Worm (Caenorhabditis elegans): ENCODE results near the gene F54D11.4.
A peak's percentile ranks its signal among the peaks of the same experiment; 100 is the strongest.

The F54D11.4 gene

DNA sequence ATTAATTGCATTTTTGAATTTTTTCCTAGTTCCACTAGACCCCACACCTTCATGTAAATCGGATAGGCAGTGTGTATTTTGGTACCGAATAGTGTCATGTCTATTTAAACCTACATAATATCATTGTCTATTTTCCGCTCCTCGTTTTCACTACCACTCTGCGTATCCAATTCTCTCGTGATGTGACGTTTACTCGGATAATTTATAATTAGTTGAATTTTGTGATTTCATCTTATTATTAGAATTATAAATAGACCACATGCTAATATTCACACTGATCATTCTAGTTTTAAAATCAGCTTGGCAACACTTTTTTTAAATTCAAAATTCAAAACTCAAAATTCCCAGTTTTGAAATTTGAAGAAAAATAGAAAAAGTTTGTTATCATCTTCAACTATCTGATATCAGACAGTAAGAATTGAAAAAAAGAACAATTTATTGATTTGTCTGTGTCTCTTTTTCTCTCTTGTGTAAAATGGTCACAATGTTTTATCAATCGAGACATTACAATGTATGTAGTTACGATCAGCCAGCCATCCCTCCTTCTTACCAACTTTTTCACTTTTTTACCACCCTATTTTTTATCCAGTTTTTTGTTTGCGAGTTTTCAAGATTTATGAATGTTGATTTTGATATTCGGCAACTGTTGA, 24.7 kb downstream of the F54D11.4 start:
- TF ChIP-seq med-1 (GFP tag; optimal IDR thresholded peaks at IDR 0.05; ENCODE audit: insufficient read depth): no peak
- TF ChIP-seq ztf-23 (GFP tag; IDR thresholded peaks at IDR 0.05): no peak
- no peak for TF ChIP-seq ztf-29 (GFP tag; IDR thresholded peaks at IDR 0.05)
- no peak for TF ChIP-seq T22C8.4 (GFP tag; IDR thresholded peaks at IDR 0.05)
- TF ChIP-seq ref-1 (GFP tag; conservative IDR thresholded peaks at IDR 0.05): no peak
- TF ChIP-seq tab-1 (GFP tag; IDR thresholded peaks at IDR 0.05): no peak
- TF ChIP-seq klf-2 (GFP tag; conservative IDR thresholded peaks at IDR 0.05): no peak
- TF ChIP-seq flt-1 (GFP tag; IDR thresholded peaks at IDR 0.05): no peak
- TF ChIP-seq cog-1 (tag; optimal IDR thresholded peaks at IDR 0.05): no peak

DNA sequence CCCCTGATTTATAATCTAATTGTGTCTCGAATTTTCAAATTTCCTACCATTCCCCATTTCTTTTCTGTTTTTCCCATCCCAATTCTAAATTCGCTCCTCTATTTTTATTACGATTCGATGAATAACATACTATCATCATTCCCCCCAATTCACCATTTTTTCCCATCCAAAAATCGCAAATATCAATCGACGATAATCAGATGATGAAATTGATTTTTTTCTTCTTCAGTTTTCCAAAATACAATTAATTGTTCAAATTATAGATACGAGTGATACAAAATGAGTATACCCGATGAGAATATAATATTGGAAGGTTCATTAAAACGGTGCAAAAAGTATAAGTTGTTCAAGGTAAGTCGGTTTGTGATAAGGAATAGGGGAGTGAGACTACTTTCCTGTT, 26.7 kb downstream of the F54D11.4 start, which contains the start of gene soc-1:
TSS of gene soc-1 (plus strand) at position 262 of the 400 bp plus-strand sequence.
- no peak for TF ChIP-seq ref-1 (GFP tag; conservative IDR thresholded peaks at IDR 0.05)
- no peak for TF ChIP-seq T22C8.4 (GFP tag; IDR thresholded peaks at IDR 0.05)
- no peak for TF ChIP-seq cog-1 (tag; optimal IDR thresholded peaks at IDR 0.05)
- TF ChIP-seq ztf-23 (GFP tag; IDR thresholded peaks at IDR 0.05): no peak
- no peak for TF ChIP-seq tab-1 (GFP tag; IDR thresholded peaks at IDR 0.05)
- no peak for TF ChIP-seq flt-1 (GFP tag; IDR thresholded peaks at IDR 0.05)
- no peak for TF ChIP-seq med-1 (GFP tag; optimal IDR thresholded peaks at IDR 0.05; ENCODE audit: insufficient read depth)

DNA sequence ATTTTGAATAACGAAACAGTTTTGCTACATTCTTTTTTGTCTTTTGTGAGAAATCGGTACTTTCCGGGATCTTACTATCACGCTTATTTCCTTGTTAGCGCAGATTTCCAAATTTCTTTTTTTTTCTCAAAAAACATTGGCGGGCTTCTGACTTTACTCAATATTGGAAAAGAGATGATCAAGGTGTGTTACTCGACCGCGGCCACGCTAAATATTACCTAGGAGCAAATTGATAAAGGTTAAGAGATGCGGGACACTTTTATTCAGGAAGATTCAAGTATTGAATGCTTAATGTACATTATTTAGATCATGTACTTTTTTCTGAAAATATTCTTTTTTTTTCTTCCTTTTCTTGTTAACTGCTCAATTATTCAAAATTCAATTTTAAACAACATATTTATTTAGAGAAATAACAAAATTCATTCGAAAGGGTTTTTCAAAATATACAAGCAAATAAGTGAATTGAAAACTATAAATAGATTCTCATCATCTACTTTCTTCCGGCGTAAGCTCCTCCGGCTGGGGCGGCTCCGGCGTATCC, 31.4 kb downstream of the F54D11.4 start:
- TF ChIP-seq ref-1 (GFP tag; conservative IDR thresholded peaks at IDR 0.05) (no peak), ztf-23 (GFP tag; IDR thresholded peaks at IDR 0.05) (no peak), klf-2 (GFP tag; conservative IDR thresholded peaks at IDR 0.05) (no peak), T22C8.4 (GFP tag; IDR thresholded peaks at IDR 0.05) (no peak), ztf-29 (GFP tag; IDR thresholded peaks at IDR 0.05) (no peak), tab-1 (GFP tag; IDR thresholded peaks at IDR 0.05) (no peak), med-1 (GFP tag; optimal IDR thresholded peaks at IDR 0.05; ENCODE audit: insufficient read depth) (no peak), cog-1 (tag; optimal IDR thresholded peaks at IDR 0.05) (no peak), flt-1 (GFP tag; IDR thresholded peaks at IDR 0.05) (no peak)

DNA sequence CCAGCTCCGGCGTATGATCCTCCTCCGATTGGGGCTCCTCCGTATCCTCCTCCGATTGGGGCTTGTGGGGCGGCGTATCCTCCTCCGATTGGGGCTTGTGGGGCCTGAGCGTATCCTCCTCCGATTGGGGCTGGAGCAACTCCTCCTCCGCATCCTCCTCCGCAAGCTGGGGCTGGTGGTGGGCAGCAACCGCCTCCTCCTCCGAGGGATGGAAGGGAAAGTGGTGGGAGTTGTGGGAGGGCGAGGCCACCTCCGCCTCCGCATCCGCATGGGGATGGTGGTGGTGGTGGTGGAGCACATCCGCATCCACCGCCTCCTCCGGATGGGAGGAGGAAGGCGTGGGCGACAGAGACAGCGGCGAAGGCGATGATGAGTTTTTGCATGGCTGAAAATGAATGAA, 31.9 kb downstream of the F54D11.4 start, which contains the start of gene F41F3.3:
TSS of gene F41F3.3 (minus strand) at position 383 of the 400 bp plus-strand sequence.
- TF ChIP-seq ztf-23 (GFP tag; IDR thresholded peaks at IDR 0.05): 0 out of 2 replicates have a peak, but pooled peaks have one; percentile 46
- TF ChIP-seq klf-2 (GFP tag; conservative IDR thresholded peaks at IDR 0.05): no peak
- TF ChIP-seq flt-1 (GFP tag; IDR thresholded peaks at IDR 0.05): peak; percentile 65; the same call in 1 of the 2 replicates
- no peak for TF ChIP-seq T22C8.4 (GFP tag; IDR thresholded peaks at IDR 0.05)
- 0 out of 2 replicates have a peak, but pooled peaks have one; percentile 25 for TF ChIP-seq tab-1 (GFP tag; IDR thresholded peaks at IDR 0.05)

DNA sequence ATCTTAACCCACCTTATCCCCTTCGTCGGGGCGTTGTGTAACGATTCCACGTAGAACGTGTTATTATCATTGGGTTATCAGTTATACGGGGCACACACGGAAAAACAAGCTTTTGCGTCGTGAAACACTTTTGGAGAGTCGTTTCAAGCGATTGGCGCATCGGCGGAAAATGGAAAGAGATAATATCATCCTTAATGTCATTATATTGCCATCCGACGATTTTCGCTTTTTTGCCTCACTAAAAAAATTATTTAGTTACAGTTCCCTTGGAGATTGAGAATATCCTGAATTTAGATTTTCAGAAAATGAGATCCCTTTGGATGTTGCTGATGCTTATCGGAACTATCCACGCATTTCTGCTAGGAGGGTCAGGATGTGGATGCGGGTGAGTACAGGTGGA, 32.6 kb downstream of the F54D11.4 start, which contains the start of gene F41F3.8:
TSS of gene F41F3.8 (plus strand) at position 301 of the 400 bp plus-strand sequence.
- TF ChIP-seq cog-1 (tag; optimal IDR thresholded peaks at IDR 0.05) (no peak), ztf-29 (GFP tag; IDR thresholded peaks at IDR 0.05) (no peak)

DNA sequence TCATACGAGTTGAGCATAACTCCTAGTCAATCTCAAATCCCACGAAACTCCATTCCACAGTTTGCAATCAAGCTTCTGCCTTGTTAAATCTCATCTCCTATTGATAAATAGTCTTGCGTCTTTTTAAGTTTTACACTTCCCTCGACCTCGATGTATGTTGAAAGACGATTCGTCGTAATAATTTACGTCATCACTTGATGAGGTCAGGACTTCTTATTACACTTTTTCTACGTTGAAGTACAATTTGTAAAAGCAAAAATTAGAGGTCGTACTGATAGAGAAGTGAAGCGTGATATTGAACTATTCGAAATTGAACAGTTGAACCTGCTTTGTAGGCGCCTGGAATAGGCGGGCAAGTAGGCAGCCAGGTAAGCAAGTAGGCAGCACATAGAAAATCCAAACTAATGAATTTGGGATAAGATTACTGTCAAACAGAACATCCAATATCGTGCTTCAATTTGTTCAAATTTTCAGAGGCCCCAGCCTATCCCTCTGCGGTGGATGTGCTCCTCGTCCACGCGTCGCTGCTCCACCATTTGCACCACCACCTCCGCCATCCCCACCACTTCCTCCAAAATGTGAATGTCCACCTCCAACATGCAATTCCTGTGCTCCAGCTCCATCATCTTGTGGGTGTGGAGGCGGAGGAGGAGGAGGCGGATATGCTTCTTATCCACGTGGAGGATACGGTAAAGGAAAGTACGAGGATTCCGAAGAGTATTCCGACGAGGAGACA, 33.9 kb downstream of the F54D11.4 start:
- no peak for TF ChIP-seq cog-1 (tag; optimal IDR thresholded peaks at IDR 0.05)
- TF ChIP-seq ztf-23 (GFP tag; IDR thresholded peaks at IDR 0.05): no peak
- TF ChIP-seq flt-1 (GFP tag; IDR thresholded peaks at IDR 0.05): no peak
- no peak for TF ChIP-seq tab-1 (GFP tag; IDR thresholded peaks at IDR 0.05)
- no peak for TF ChIP-seq ref-1 (GFP tag; conservative IDR thresholded peaks at IDR 0.05)

DNA sequence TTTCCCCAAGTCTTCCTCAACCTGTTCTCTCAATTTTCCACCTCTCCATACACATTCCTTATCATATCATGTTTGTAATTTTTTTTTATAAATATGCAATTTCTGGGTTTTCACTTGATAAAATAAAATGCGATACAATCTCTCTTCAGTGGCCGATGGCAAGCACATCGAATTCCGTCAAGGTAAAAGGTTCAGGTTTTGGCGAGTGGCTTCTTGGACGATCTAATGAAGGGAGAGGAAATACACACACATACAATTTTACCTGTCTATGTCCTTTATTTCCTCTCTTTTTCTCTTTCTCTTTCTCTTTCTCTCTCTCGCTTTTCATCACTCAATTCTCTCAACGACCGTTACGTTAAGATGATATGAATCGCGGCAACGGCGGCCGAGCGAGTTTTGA, 35.5 kb downstream of the F54D11.4 start:
- TF ChIP-seq ztf-29 (GFP tag; IDR thresholded peaks at IDR 0.05) (no peak), cog-1 (tag; optimal IDR thresholded peaks at IDR 0.05) (no peak), ztf-23 (GFP tag; IDR thresholded peaks at IDR 0.05) (no peak), med-1 (GFP tag; optimal IDR thresholded peaks at IDR 0.05; ENCODE audit: insufficient read depth) (no peak), T22C8.4 (GFP tag; IDR thresholded peaks at IDR 0.05) (no peak), ref-1 (GFP tag; conservative IDR thresholded peaks at IDR 0.05) (no peak), flt-1 (GFP tag; IDR thresholded peaks at IDR 0.05) (no peak), tab-1 (GFP tag; IDR thresholded peaks at IDR 0.05) (no peak), klf-2 (GFP tag; conservative IDR thresholded peaks at IDR 0.05) (no peak)

DNA sequence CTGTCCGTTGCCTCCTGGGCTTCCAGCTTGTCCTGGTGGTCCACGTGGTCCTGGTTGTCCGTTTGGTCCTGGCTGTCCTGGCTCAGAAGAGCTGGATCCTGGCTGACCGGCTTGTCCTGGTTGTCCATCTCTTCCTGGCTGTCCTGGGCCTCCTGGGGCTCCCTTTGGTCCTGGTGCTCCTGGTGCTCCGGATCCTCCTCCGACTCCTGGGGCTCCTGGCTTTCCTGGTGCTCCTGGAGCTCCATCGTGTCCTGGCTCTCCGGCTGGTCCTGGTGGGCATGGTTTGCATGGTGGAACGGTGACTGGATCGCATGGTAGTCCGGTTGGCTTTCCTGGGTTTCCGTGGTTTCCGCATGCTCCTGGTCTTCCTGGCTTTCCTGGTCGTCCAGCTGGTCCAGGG, 37.1 kb downstream of the F54D11.4 start:
- no peak for TF ChIP-seq T22C8.4 (GFP tag; IDR thresholded peaks at IDR 0.05)
- no peak for TF ChIP-seq flt-1 (GFP tag; IDR thresholded peaks at IDR 0.05)
- no peak for TF ChIP-seq ztf-23 (GFP tag; IDR thresholded peaks at IDR 0.05)
- no peak for TF ChIP-seq ref-1 (GFP tag; conservative IDR thresholded peaks at IDR 0.05)
- TF ChIP-seq klf-2 (GFP tag; conservative IDR thresholded peaks at IDR 0.05): no peak
- TF ChIP-seq tab-1 (GFP tag; IDR thresholded peaks at IDR 0.05): no peak
- no peak for TF ChIP-seq ztf-29 (GFP tag; IDR thresholded peaks at IDR 0.05)
- no peak for TF ChIP-seq med-1 (GFP tag; optimal IDR thresholded peaks at IDR 0.05; ENCODE audit: insufficient read depth)
- no peak for TF ChIP-seq cog-1 (tag; optimal IDR thresholded peaks at IDR 0.05)

DNA sequence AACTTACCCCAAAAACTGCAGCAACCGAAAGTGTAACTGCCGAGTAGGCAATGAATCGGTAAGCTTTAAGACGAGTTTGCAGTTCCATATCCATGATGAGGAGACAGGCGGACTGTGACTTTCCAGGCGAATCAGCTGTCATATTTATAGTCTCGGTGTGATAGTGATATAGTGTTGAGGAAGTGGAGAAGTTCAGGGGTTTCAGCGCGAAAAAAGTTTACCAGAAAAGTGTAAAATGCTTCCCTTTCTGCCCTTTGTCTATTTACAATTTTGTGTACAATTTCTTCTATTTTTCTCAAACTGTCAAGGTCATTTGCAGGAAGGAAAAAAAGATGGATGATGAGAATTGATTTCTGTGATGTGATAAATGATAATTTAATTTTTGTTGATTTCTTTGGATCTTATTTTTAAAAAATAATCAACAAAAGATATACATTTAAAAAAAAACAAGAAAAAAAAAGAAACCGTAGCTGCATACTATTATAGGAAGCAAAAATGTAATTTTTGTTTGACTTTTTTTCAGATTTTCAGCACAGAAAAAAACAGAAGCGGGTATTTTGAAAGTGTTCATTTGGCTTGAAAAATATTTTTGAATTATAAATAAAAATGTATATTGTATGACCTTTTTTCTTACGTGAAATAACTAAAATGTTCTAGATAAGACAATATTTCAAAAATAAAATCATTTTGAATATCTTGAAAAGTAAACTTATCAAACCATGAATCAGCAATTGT, 38.1 kb downstream of the F54D11.4 start, which contains the start of the genes col-139 and F41F3.1:
TSS of gene col-139 (minus strand) at position 101 of the 735 bp plus-strand sequence.
TSS of gene F41F3.1 (plus strand) at position 685 of the 735 bp plus-strand sequence.
- TF ChIP-seq ref-1 (GFP tag; conservative IDR thresholded peaks at IDR 0.05) (no peak), tab-1 (GFP tag; IDR thresholded peaks at IDR 0.05) (no peak), klf-2 (GFP tag; conservative IDR thresholded peaks at IDR 0.05) (no peak), ztf-29 (GFP tag; IDR thresholded peaks at IDR 0.05) (no peak), cog-1 (tag; optimal IDR thresholded peaks at IDR 0.05) (no peak)

Data from whole organism, midembryonic.